Worm (Caenorhabditis elegans) whole organism, mixed stage, embryonic: ENCODE data around the gene set-14.

Experiments used
- M03D4.4 ChIP-seq: sonication (generic microtip); optimal IDR thresholded peaks from 2 replicates; lab custom pipeline; 2017; ENCODE audit warnings: mild to moderate bottlenecking, missing genetic modification characterization, missing compliant biosample characterization
- bed-3 ChIP-seq: fragments of 200-800 bp; sonication (Bioruptor generic); optimal IDR thresholded peaks from 3 replicates; lab custom pipeline; 2018; ENCODE audit warnings: mild to moderate bottlenecking, missing genetic modification characterization, moderate library complexity, missing compliant biosample characterization
- blmp-1 ChIP-seq: fragments of 150-350 bp; optimal IDR thresholded peaks from 2 replicates; lab custom pipeline; 2014; ENCODE audit warnings: missing biosample characterization, missing genetic modification characterization
- ceh-39 ChIP-seq: fragments of 150-350 bp; optimal IDR thresholded peaks from 2 replicates; lab custom pipeline; 2014; ENCODE audit warnings: missing biosample characterization, missing genetic modification characterization
- ceh-43 ChIP-seq: fragments of 200-800 bp; sonication (Bioruptor generic); optimal IDR thresholded peaks from 2 replicates; lab custom pipeline; 2018; ENCODE audit warnings: mild to moderate bottlenecking, missing genetic modification characterization, moderate library complexity, missing compliant biosample characterization
- ceh-83 ChIP-seq: fragments of 200-800 bp; sonication (Bioruptor generic); optimal IDR thresholded peaks from 2 replicates; lab custom pipeline; 2018; ENCODE audit warnings: mild to moderate bottlenecking, missing genetic modification characterization, missing compliant biosample characterization
- ces-1 ChIP-seq: fragments of 150-350 bp; optimal IDR thresholded peaks from 2 replicates; lab custom pipeline; 2014; ENCODE audit warnings: missing biosample characterization, missing genetic modification reagents, missing genetic modification characterization
- cnd-1 ChIP-seq: fragments of 200-800 bp; sonication (Bioruptor generic); optimal IDR thresholded peaks from 2 replicates; lab custom pipeline; 2018; ENCODE audit warnings: mild to moderate bottlenecking, missing genetic modification characterization, missing compliant biosample characterization
- drap-1 ChIP-seq: fragments of 200-800 bp; sonication (Bioruptor generic); optimal IDR thresholded peaks from 3 replicates; lab custom pipeline; 2018; ENCODE audit warnings: mild to moderate bottlenecking, missing genetic modification characterization, missing compliant biosample characterization
- elt-1 ChIP-seq: sonication (generic microtip); optimal IDR thresholded peaks from 2 replicates; lab custom pipeline; 2017; ENCODE audit warnings: missing genetic modification characterization, mild to moderate bottlenecking, missing compliant biosample characterization, antibody characterized with exemption, moderate library complexity, borderline replicate concordance; ENCODE audit not compliant: insufficient read depth
- elt-3 ChIP-seq: fragments of 150-350 bp; optimal IDR thresholded peaks from 2 replicates; lab custom pipeline; 2014; ENCODE audit warnings: missing biosample characterization, missing genetic modification characterization
- flh-1 ChIP-seq: fragments of 200-800 bp; sonication (Bioruptor generic); optimal IDR thresholded peaks from 2 replicates; lab custom pipeline; 2018; ENCODE audit warnings: mild to moderate bottlenecking, missing genetic modification characterization, moderate library complexity, missing compliant biosample characterization
- ham-2 ChIP-seq: fragments of 200-800 bp; sonication (Bioruptor generic); optimal IDR thresholded peaks from 2 replicates; lab custom pipeline; 2018; ENCODE audit warnings: mild to moderate bottlenecking, missing genetic modification characterization, missing compliant biosample characterization
- hlh-1 ChIP-seq: fragments of 150-350 bp; optimal IDR thresholded peaks from 2 replicates; lab custom pipeline; 2014; ENCODE audit warnings: missing biosample characterization, missing genetic modification reagents, missing genetic modification characterization
- lin-13 ChIP-seq: fragments of 150-350 bp; optimal IDR thresholded peaks from 2 replicates; lab custom pipeline; 2014; ENCODE audit warnings: missing biosample characterization, missing genetic modification characterization
- lin-32 ChIP-seq: fragments of 200-800 bp; sonication (Bioruptor generic); optimal IDR thresholded peaks from 2 replicates; lab custom pipeline; 2018; ENCODE audit warnings: mild to moderate bottlenecking, missing genetic modification characterization, missing compliant biosample characterization
- lsy-2 ChIP-seq: fragments of 150-350 bp; optimal IDR thresholded peaks from 2 replicates; lab custom pipeline; 2014; ENCODE audit warnings: missing biosample characterization, missing genetic modification characterization
- mab-5 ChIP-seq: fragments of 150-350 bp; optimal IDR thresholded peaks from 2 replicates; lab custom pipeline; 2014; ENCODE audit warnings: missing biosample characterization, missing genetic modification characterization
- mep-1 ChIP-seq: fragments of 150-350 bp; optimal IDR thresholded peaks from 2 replicates; lab custom pipeline; 2017; ENCODE audit warnings: missing biosample characterization, missing genetic modification reagents, missing genetic modification characterization, inconsistent platforms
- mls-2 ChIP-seq: sonication (generic microtip); optimal IDR thresholded peaks from 2 replicates; lab custom pipeline; 2016; ENCODE audit warnings: mild to moderate bottlenecking, missing genetic modification characterization, moderate library complexity, missing compliant biosample characterization
- nhr-12 ChIP-seq: fragments of 150-350 bp; optimal IDR thresholded peaks from 2 replicates; lab custom pipeline; 2014; ENCODE audit warnings: missing biosample characterization, missing genetic modification characterization
- nhr-2 ChIP-seq: fragments of 150-350 bp; optimal IDR thresholded peaks from 2 replicates; lab custom pipeline; 2014; ENCODE audit warnings: missing biosample characterization, missing genetic modification characterization
- nhr-237 ChIP-seq: fragments of 150-350 bp; optimal IDR thresholded peaks from 2 replicates; lab custom pipeline; 2014; ENCODE audit warnings: missing biosample characterization, missing genetic modification characterization
- nhr-28 ChIP-seq: fragments of 150-350 bp; optimal IDR thresholded peaks from 2 replicates; lab custom pipeline; 2014; ENCODE audit warnings: missing biosample characterization, missing genetic modification characterization
- nhr-76 ChIP-seq: sonication (generic microtip); optimal IDR thresholded peaks from 2 replicates; lab custom pipeline; 2017; ENCODE audit warnings: missing biosample characterization, missing genetic modification characterization
- pha-4 ChIP-seq: fragments of 150-350 bp; optimal IDR thresholded peaks from 2 replicates; lab custom pipeline; 2018; ENCODE audit warnings: missing biosample characterization, missing genetic modification reagents, missing genetic modification characterization
- sem-2 ChIP-seq: fragments of 200-800 bp; sonication (Bioruptor generic); optimal IDR thresholded peaks from 2 replicates; lab custom pipeline; 2018; ENCODE audit warnings: mild to moderate bottlenecking, missing genetic modification characterization, missing compliant biosample characterization
- snpc-4 ChIP-seq: fragments of 150-350 bp; optimal IDR thresholded peaks from 2 replicates; lab custom pipeline; 2014; ENCODE audit warnings: missing biosample characterization, missing genetic modification characterization
- sptf-1 ChIP-seq: sonication (generic microtip); optimal IDR thresholded peaks from 2 replicates; lab custom pipeline; 2017; ENCODE audit warnings: mild to moderate bottlenecking, missing genetic modification characterization, moderate library complexity, missing compliant biosample characterization
- tbx-8 ChIP-seq: fragments of 200-800 bp; sonication (Bioruptor generic); optimal IDR thresholded peaks from 2 replicates; lab custom pipeline; 2018; ENCODE audit warnings: mild to moderate bottlenecking, missing genetic modification characterization, moderate library complexity, missing compliant biosample characterization
- unc-120 ChIP-seq: sonication (generic microtip); optimal IDR thresholded peaks from 2 replicates; lab custom pipeline; 2017; ENCODE audit warnings: missing genetic modification characterization, missing compliant biosample characterization; ENCODE audit not compliant: poor library complexity, severe bottlenecking
- unc-39 ChIP-seq: fragments of 150-350 bp; optimal IDR thresholded peaks from 2 replicates; lab custom pipeline; 2014; ENCODE audit warnings: missing biosample characterization, missing genetic modification characterization
- unc-62 ChIP-seq: fragments of 150-350 bp; optimal IDR thresholded peaks from 2 replicates; lab custom pipeline; 2014; ENCODE audit warnings: missing biosample characterization, missing genetic modification reagents, missing genetic modification characterization
- zip-8 ChIP-seq: fragments of 150-350 bp; optimal IDR thresholded peaks from 2 replicates; lab custom pipeline; 2014; ENCODE audit warnings: missing biosample characterization, missing genetic modification characterization
- ztf-11 ChIP-seq: fragments of 150-350 bp; optimal IDR thresholded peaks from 2 replicates; lab custom pipeline; 2014; ENCODE audit warnings: missing biosample characterization, missing genetic modification characterization

The set-14 gene

ce11 chrII:10796194-10796593 lies at the start of gene set-14:
Gene set-14, minus strand, starts transcription at chrII:10796294.
- TF ChIP-seq nhr-2 (tag; lab: Kevin White, UChicago) (no peak), mep-1 (no peak), tbx-8 (GFP tag; lab: Kevin White, UChicago) (no peak), snpc-4 (tag; lab: Kevin White, UChicago) (no peak), ceh-43 (GFP tag; lab: Kevin White, UChicago) (no peak), mls-2 (tag; lab: Kevin White, UChicago) (no peak)

ce11 chrII:10843527-10843926 lies 47.4 kb upstream of the set-14 start, which contains the start of gene M106.8:
Gene M106.8, minus strand, starts transcription at chrII:10843627.
- TF ChIP-seq nhr-12 (tag; lab: Kevin White, UChicago) (no peak), nhr-2 (tag; lab: Kevin White, UChicago) (no peak), zip-8 (tag; lab: Kevin White, UChicago) (no peak), lsy-2 (tag; lab: Kevin White, UChicago) (no peak)

- TF ChIP-seq sem-2 (GFP tag; lab: Kevin White, UChicago) (peak; percentile 94), bed-3 (peak; percentile 82), ceh-39 (tag; lab: Kevin White, UChicago) (peak; percentile 33), snpc-4 (tag; lab: Kevin White, UChicago) (no peak), lin-13 (tag; lab: Kevin White, UChicago) (peak; percentile 74), ham-2 (GFP tag; lab: Kevin White, UChicago) (peak; percentile 91), ceh-43 (GFP tag; lab: Kevin White, UChicago) (peak; percentile 92), mls-2 (tag; lab: Kevin White, UChicago) (peak; percentile 98), drap-1 (GFP tag; lab: Kevin White, UChicago) (peak; percentile 94), nhr-12 (tag; lab: Kevin White, UChicago) (no peak), elt-1 (tag; lab: Kevin White, UChicago) (no peak), mep-1 (peak; percentile 23), ces-1 (no peak), tbx-8 (GFP tag; lab: Kevin White, UChicago) (peak; percentile 97), cnd-1 (tag; lab: Kevin White, UChicago) (peak; percentile 97), unc-62 (GFP tag; lab: Kevin White, UChicago) (peak; percentile 12), lin-32 (GFP tag; lab: Kevin White, UChicago) (peak; percentile 90), pha-4 (tag; lab: Kevin White, UChicago) (peak; percentile 83), zip-8 (tag; lab: Kevin White, UChicago) (no peak), lsy-2 (tag; lab: Kevin White, UChicago) (peak; percentile 59), nhr-76 (no peak), unc-39 (tag; lab: Kevin White, UChicago) (peak; percentile 43), mab-5 (tag; lab: Kevin White, UChicago) (no peak), unc-120 (tag; lab: Kevin White, UChicago) (peak; percentile 84), flh-1 (GFP tag; lab: Kevin White, UChicago) (peak; percentile 83), sptf-1 (peak; percentile 96), hlh-1 (tag; lab: Kevin White, UChicago) (peak; percentile 23), nhr-28 (tag; lab: Kevin White, UChicago) (peak; percentile 63), elt-3 (tag; lab: Kevin White, UChicago) (no peak), M03D4.4 (tag; lab: Kevin White, UChicago) (peak; percentile 95), nhr-2 (tag; lab: Kevin White, UChicago) (no peak), ztf-11 (tag; lab: Kevin White, UChicago) (peak; percentile 49), nhr-237 (tag; lab: Kevin White, UChicago) (no peak), blmp-1 (no peak), ceh-83 (peak; percentile 99)
Observed at ce11 chrII:10840067-10840466, 44.0 kb upstream of the set-14 start.

- TF ChIP-seq unc-62 (GFP tag; lab: Kevin White, UChicago), result no peak
- no peak for TF ChIP-seq lsy-2 (tag; lab: Kevin White, UChicago)
- TF ChIP-seq cnd-1 (tag; lab: Kevin White, UChicago), result no peak
- no peak for TF ChIP-seq ztf-11 (tag; lab: Kevin White, UChicago)
- TF ChIP-seq unc-39 (tag; lab: Kevin White, UChicago), result no peak
- TF ChIP-seq zip-8 (tag; lab: Kevin White, UChicago), result no peak
- TF ChIP-seq drap-1 (GFP tag; lab: Kevin White, UChicago), result no peak
- TF ChIP-seq flh-1 (GFP tag; lab: Kevin White, UChicago), result no peak
- no peak for TF ChIP-seq blmp-1
- no peak for TF ChIP-seq lin-13 (tag; lab: Kevin White, UChicago)
- no peak for TF ChIP-seq mep-1
- no peak for TF ChIP-seq ham-2 (GFP tag; lab: Kevin White, UChicago)
- no peak for TF ChIP-seq nhr-237 (tag; lab: Kevin White, UChicago)
- TF ChIP-seq M03D4.4 (tag; lab: Kevin White, UChicago), result no peak
- TF ChIP-seq elt-1 (tag; lab: Kevin White, UChicago), result no peak
- no peak for TF ChIP-seq tbx-8 (GFP tag; lab: Kevin White, UChicago)
- TF ChIP-seq, all 35 proteins: peak for 0
Observed at ce11 chrII:10838550-10838949, 42.5 kb upstream of the set-14 start.
